Worm (Caenorhabditis elegans) whole organism, L3 larva: Measurements from ENCODE around the gene K04D7.6.

ENCODE experiments used
- ZK546.5 ChIP-seq: sonication (generic microtip); optimal IDR thresholded peaks from 2 replicates; lab custom pipeline; 2017; ENCODE audit warnings: missing biosample characterization, missing genetic modification characterization
- elt-3 ChIP-seq, 3 experiments: fragments of 150-350 bp in 1 of 3; sonication (generic microtip) in 2 of 3; optimal IDR thresholded peaks; 2 replicates in 2 of 3; 4 replicates in 1 of 3; lab custom pipeline; 2014 to 2017; ENCODE audit warnings: missing biosample characterization in 3 of 3, missing genetic modification characterization in 3 of 3
- unc-39 ChIP-seq: sonication (generic microtip); optimal IDR thresholded peaks from 4 replicates; lab custom pipeline; 2017; ENCODE audit warnings: missing biosample characterization, missing genetic modification characterization

ce11 chrIV:10177779-10178178, 28.3 kb downstream of the K04D7.6 start, which contains the start of gene mspn-1:
- TF ChIP-seq ZK546.5 (tag; lab: Kevin White, UChicago) (no peak), unc-39 (tag; lab: Kevin White, UChicago) (no peak), elt-3 (tag; optimal IDR thresholded peaks at IDR 0.05; lab: Kevin White, UChicago) (no peak)
